Worm (Caenorhabditis elegans): ENCODE data around the gene fbxb-17.

DNA sequence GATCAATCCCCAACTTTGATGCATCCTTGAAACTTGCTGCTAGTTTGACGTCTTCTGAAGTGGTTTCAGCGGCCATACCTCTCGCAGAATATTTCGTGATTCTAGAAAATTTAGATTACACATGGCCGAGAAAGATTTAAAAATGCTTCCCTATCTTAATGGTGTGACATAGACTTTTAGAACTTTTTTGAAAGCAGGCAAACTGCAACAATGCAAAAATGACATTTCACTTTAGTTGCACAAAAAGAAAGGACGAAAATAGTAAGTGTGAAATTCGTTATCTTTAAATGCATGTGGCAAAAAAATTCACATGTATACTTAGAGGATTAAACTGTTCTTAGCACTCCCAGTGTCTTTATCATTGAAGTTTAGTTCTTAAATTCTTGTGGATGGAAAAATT, 19.0 kb upstream of the fbxb-17 start, which contains the start of gene ZC204.12:
- TF ChIP-seq sox-4 (tag; optimal IDR thresholded peaks at IDR 0.05) (no peak), ztf-16 (tag; optimal IDR thresholded peaks at IDR 0.05) (no peak), nhr-11 (tag; optimal IDR thresholded peaks at IDR 0.05) (no peak)

Data from whole organism, late embryonic.